Fruit fly (Drosophila melanogaster): Measurements from ENCODE around the gene CG2528.

The CG2528 gene

DNA sequence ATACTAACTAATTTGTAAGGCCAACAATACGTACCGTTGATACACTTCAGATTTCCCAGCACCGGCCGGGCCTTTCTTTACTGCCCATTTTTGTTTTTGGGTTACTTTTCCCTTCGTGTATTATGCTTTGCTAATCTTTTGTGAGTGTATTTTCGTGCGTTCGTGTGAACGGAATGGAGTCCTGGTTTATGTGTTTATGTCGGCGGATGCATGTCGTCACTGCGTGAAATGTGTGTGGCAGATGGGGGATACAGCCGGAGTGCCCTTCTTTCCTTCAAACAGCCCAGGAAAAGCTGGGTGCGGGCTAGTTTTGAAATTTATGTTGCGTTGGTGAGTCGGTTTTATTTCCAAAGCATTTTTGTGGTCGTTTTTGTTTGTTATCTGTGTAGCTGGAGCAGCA is 17.8 kb downstream of the CG2528 start:
- TF ChIP-seq pan (optimal IDR thresholded peaks at IDR 0.05) (no peak), Sp1 (GFP tag; optimal IDR thresholded peaks at IDR 0.05) (no peak), CrebA (GFP tag; optimal IDR thresholded peaks at IDR 0.05; ENCODE audit: borderline replicate concordance) (no peak), OdsH (GFP tag; optimal IDR thresholded peaks at IDR 0.05) (no peak)

DNA sequence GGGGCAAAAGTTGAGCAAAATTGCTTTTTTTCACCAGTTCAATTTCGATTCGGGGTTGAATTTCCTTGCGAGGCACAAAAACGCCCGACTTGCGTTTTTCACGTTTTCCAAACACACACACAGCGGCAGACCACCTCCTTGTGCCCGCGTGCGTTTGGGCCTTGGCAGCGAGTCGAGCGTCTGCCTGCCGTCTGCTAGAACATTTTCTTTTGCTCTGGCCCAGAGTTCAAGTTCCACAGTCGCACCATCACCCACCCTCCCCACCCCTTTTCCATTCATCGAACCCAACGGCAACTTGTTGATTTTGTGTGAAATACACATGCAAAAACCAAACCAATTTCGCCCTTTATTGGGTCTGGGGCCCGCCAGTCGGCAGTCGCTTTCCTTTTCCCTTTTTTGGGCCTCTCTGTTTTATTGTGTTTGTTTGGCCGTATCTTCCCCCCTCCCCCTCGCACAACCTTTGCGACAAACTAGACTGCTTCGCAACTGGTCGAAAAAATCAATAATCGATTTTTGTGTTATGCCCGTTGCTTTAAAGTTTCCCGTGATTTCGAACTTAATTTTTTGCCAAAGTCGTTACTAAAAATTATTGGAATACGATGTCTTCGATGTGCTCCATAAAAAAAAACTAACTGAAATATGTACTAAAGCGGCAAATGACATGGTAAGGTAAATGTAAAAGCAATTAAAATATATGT is 21.9 kb downstream of the CG2528 start:
- TF ChIP-seq h (GFP tag; optimal IDR thresholded peaks at IDR 0.05) (no peak), jim (GFP tag; optimal IDR thresholded peaks at IDR 0.05) (no peak), N (GFP tag; optimal IDR thresholded peaks at IDR 0.05) (no peak), dl (GFP tag; optimal IDR thresholded peaks at IDR 0.05; ENCODE audit: insufficient read depth in 1 of 2, partially characterized antibody in 2 of 2) (no peak), fru (GFP tag; optimal IDR thresholded peaks at IDR 0.05) (no peak), foxo (GFP tag; optimal IDR thresholded peaks at IDR 0.05) (no peak), Myc (optimal IDR thresholded peaks at IDR 0.05) (no peak), psq (GFP tag; optimal IDR thresholded peaks at IDR 0.05) (no peak)

DNA sequence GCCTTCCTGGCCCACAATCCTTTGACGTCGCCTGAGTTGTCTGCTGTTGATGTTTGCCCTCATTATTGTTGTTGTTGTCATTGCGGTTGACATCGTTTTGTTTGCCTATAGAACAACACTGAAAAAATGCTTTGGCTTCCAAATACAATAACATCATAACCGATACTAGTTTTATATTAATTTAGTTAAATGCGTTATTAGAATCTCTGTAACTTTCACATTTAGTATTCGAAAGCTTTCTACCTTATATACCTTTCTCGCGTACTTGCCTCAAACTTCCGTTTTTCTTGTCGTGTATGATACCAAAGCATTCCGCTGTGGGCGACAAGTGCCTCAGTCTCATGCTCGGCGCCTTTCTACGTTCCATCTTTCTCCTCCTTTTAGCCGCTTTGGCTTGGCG is 59.2 kb downstream of the CG2528 start:
- TF ChIP-seq ey (GFP tag; optimal IDR thresholded peaks at IDR 0.05) (peak; percentile 16), fru (GFP tag; optimal IDR thresholded peaks at IDR 0.05) (peak; percentile 13), foxo (GFP tag; optimal IDR thresholded peaks at IDR 0.05) (peak in 1 of 2 experiments; percentile 23), h (GFP tag; optimal IDR thresholded peaks at IDR 0.05) (peak; percentile 26), CG9705 (GFP tag; optimal IDR thresholded peaks at IDR 0.05) (no peak), HLH106 (tag; optimal IDR thresholded peaks at IDR 0.05) (peak; percentile 23), psq (GFP tag; optimal IDR thresholded peaks at IDR 0.05) (no peak)

All from whole organism, wandering third instar larva.